Worm (Caenorhabditis elegans) whole organism, early embryonic: Measurements from ENCODE around the gene R11D1.3.

Source experiments
- ama-1 ChIP-seq: fragments of 150-350 bp; optimal IDR thresholded peaks from 2 replicates; lab custom pipeline; 2014
- tra-4 ChIP-seq: sonication (generic microtip); optimal IDR thresholded peaks from 2 replicates; lab custom pipeline; 2017; ENCODE audit warnings: missing genetic modification characterization, missing compliant biosample characterization

- TF ChIP-seq tra-4 (tag; lab: Kevin White, UChicago) (no peak), ama-1 (no peak)
Observed at ce11 chrV:12732734-12733133, 20.8 kb upstream of the R11D1.3 start.
